Worm (Caenorhabditis elegans) whole organism, L1 larva: ENCODE data around the gene M05D6.3.

Source experiments
- C34B4.2 ChIP-seq: sonication (generic microtip); optimal IDR thresholded peaks from 2 replicates; lab custom pipeline; 2017; ENCODE audit warnings: mild to moderate bottlenecking, missing genetic modification characterization, missing compliant biosample characterization
- ama-1 ChIP-seq: fragments of 150-350 bp; optimal IDR thresholded peaks from 2 replicates; lab custom pipeline; 2014
- ces-1 ChIP-seq: fragments of 150-350 bp; optimal IDR thresholded peaks from 2 replicates; lab custom pipeline; 2014; ENCODE audit warnings: missing biosample characterization, missing genetic modification reagents, missing genetic modification characterization
- egl-27 ChIP-seq, 2 experiments: fragments of 150-350 bp in 1 of 2; sonication (generic microtip); optimal IDR thresholded peaks; 3 replicates each; lab custom pipeline; 2017 to 2018; ENCODE audit warnings: missing biosample characterization in 2 of 2, missing genetic modification characterization in 2 of 2, missing genetic modification reagents in 2 of 2
- nhr-28 ChIP-seq: fragments of 150-350 bp; optimal IDR thresholded peaks from 2 replicates; lab custom pipeline; 2014; ENCODE audit warnings: missing biosample characterization, missing genetic modification characterization
- nhr-77 ChIP-seq: fragments of 150-350 bp; optimal IDR thresholded peaks from 2 replicates; lab custom pipeline; 2014; ENCODE audit warnings: missing biosample characterization, missing genetic modification characterization
- skn-1 ChIP-seq: fragments of 150-350 bp; optimal IDR thresholded peaks from 2 replicates; lab custom pipeline; 2014; ENCODE audit warnings: missing biosample characterization, missing genetic modification characterization
- sptf-1 ChIP-seq: fragments of 150-350 bp; optimal IDR thresholded peaks from 2 replicates; lab custom pipeline; 2014; ENCODE audit warnings: missing biosample characterization, missing genetic modification characterization
- unc-62 ChIP-seq: fragments of 150-350 bp; optimal IDR thresholded peaks from 2 replicates; lab custom pipeline; 2014; ENCODE audit warnings: missing biosample characterization, missing genetic modification reagents, missing genetic modification characterization

DNA sequence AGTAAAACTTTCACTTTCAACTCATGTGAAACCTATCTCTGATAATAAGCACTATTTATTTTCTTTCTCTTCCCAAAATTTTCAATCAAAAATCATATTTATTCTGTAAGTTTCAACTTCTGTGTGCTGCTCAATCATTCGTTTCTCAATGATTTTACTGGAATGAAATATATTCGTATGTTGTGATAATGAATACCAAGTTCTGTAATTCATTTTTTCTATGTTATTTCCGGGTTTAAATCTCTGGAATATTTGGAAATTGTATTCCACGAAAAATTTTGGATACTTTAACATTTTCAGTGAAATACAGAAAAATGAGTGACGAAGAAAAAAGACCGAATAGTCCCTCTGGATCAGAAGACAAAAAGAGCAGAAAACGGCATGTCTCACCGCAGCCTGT lies 7.8 kb upstream of the M05D6.3 start, which contains the start of gene M05D6.2:
- no peak for TF ChIP-seq unc-62
- no peak for TF ChIP-seq egl-27 (tag; optimal IDR thresholded peaks at IDR 0.05; lab: Kevin White, UChicago)
- TF ChIP-seq nhr-28 (tag; lab: Kevin White, UChicago) = no peak
- no peak for TF ChIP-seq ces-1 (GFP tag; lab: Kevin White, UChicago)
- no peak for TF ChIP-seq sptf-1 (tag; lab: Kevin White, UChicago)
- no peak for TF ChIP-seq ama-1
- no peak for TF ChIP-seq nhr-77 (tag; lab: Kevin White, UChicago)
- no peak for TF ChIP-seq skn-1 (tag; lab: Kevin White, UChicago)
- TF ChIP-seq C34B4.2 (tag; lab: Kevin White, UChicago) = no peak
